Fruit fly (Drosophila melanogaster) whole organism, pupa: ENCODE results near the gene Pex12.

Source experiments
- CG10348 ChIP-seq: fragments of 200-800 bp; sonication (Bioruptor generic); IDR thresholded peaks from 2 replicates; pipeline ENCODE4 v1.3.6; 2022; ENCODE audit warnings: missing biosample characterization, missing genetic modification characterization
- CG13204 ChIP-seq: fragments of 200-800 bp; sonication (Bioruptor generic); optimal IDR thresholded peaks from 2 replicates; lab custom pipeline; 2018; ENCODE audit warnings: missing biosample characterization, mild to moderate bottlenecking, missing genetic modification characterization, moderate library complexity
- CG15710 ChIP-seq: fragments of 200-800 bp; sonication (Bioruptor generic); optimal IDR thresholded peaks from 2 replicates; lab custom pipeline; 2018; ENCODE audit warnings: missing biosample characterization, mild to moderate bottlenecking, missing genetic modification characterization, moderate library complexity
- CG8159 ChIP-seq: fragments of 200-800 bp; sonication (Bioruptor generic); optimal IDR thresholded peaks from 3 replicates; lab custom pipeline; 2018; ENCODE audit warnings: missing biosample characterization, mild to moderate bottlenecking, missing genetic modification characterization, moderate library complexity
- EcR ChIP-seq: fragments of 200-800 bp; sonication (Bioruptor generic); optimal IDR thresholded peaks from 3 replicates; lab custom pipeline; 2019; ENCODE audit warnings: missing biosample characterization, missing genetic modification characterization, mild to moderate bottlenecking, moderate library complexity, missing genetic modification reagents
- Pif1B ChIP-seq: fragments of 200-800 bp; sonication (Bioruptor generic); optimal IDR thresholded peaks from 3 replicates; lab custom pipeline; 2016; ENCODE audit warnings: missing biosample characterization, missing genetic modification characterization
- rn ChIP-seq: fragments of 200-800 bp; sonication (Bioruptor generic); IDR thresholded peaks from 2 replicates; pipeline ENCODE4 v1.3.6; 2022; ENCODE audit warnings: missing biosample characterization, missing genetic modification characterization

dm6 chr2L:815785-816389, at the start of gene Pex12, which contains the start of gene Saf6:
- TF ChIP-seq Pif1B (GFP tag; lab: Kevin White, UChicago) (no peak), CG13204 (no peak), EcR (GFP tag; lab: Kevin White, UChicago) (no peak), CG15710 (tag; lab: Kevin White, UChicago) (no peak), CG10348 (no peak), rn (GFP tag; lab: Robert Waterston, UW) (no peak), CG8159 (no peak)
